Worm (Caenorhabditis elegans) whole organism, L1 larva: ENCODE measurements around the gene C01B10.6.

Experiments used
- C16A3.4 ChIP-seq: fragments of 150-350 bp; optimal IDR thresholded peaks from 2 replicates; lab custom pipeline; 2014; ENCODE audit warnings: missing biosample characterization, missing genetic modification characterization
- ama-1 ChIP-seq: fragments of 150-350 bp; optimal IDR thresholded peaks from 2 replicates; lab custom pipeline; 2014
- egl-27 ChIP-seq, 2 experiments: fragments of 150-350 bp in 1 of 2; sonication (generic microtip); optimal IDR thresholded peaks; 3 replicates each; lab custom pipeline; 2017 to 2018; ENCODE audit warnings: missing biosample characterization in 2 of 2, missing genetic modification characterization in 2 of 2, missing genetic modification reagents in 2 of 2
- elt-3 ChIP-seq, 6 experiments: fragments of 150-350 bp in 1 of 6; sonication (generic microtip); optimal IDR thresholded peaks; 2 replicates each; lab custom pipeline; 2017 to 2018; ENCODE audit warnings: missing biosample characterization in 6 of 6, missing genetic modification characterization in 6 of 6, inconsistent platforms in 1 of 6
- fos-1 ChIP-seq: fragments of 150-350 bp; optimal IDR thresholded peaks from 2 replicates; lab custom pipeline; 2014; ENCODE audit warnings: missing biosample characterization, missing genetic modification characterization
- lin-13 ChIP-seq: fragments of 150-350 bp; optimal IDR thresholded peaks from 2 replicates; lab custom pipeline; 2014; ENCODE audit warnings: missing biosample characterization, missing genetic modification reagents, missing genetic modification characterization
- lin-15B ChIP-seq: fragments of 150-350 bp; sonication (generic microtip); optimal IDR thresholded peaks from 3 replicates; lab custom pipeline; 2014; ENCODE audit warnings: missing biosample characterization, missing genetic modification characterization
- nhr-11 ChIP-seq: fragments of 150-350 bp; optimal IDR thresholded peaks from 2 replicates; lab custom pipeline; 2014; ENCODE audit warnings: missing biosample characterization, missing genetic modification characterization
- nhr-12 ChIP-seq: sonication (generic microtip); optimal IDR thresholded peaks from 2 replicates; lab custom pipeline; 2017; ENCODE audit warnings: missing biosample characterization, missing genetic modification characterization
- nhr-28 ChIP-seq: fragments of 150-350 bp; optimal IDR thresholded peaks from 2 replicates; lab custom pipeline; 2014; ENCODE audit warnings: missing biosample characterization, missing genetic modification characterization
- nhr-77 ChIP-seq: fragments of 150-350 bp; optimal IDR thresholded peaks from 2 replicates; lab custom pipeline; 2014; ENCODE audit warnings: missing biosample characterization, missing genetic modification characterization
- sptf-1 ChIP-seq: fragments of 150-350 bp; optimal IDR thresholded peaks from 2 replicates; lab custom pipeline; 2014; ENCODE audit warnings: missing biosample characterization, missing genetic modification characterization
- swsn-7 ChIP-seq: sonication (generic microtip); optimal IDR thresholded peaks from 2 replicates; lab custom pipeline; 2016; ENCODE audit warnings: missing genetic modification characterization, missing compliant biosample characterization
- zag-1 ChIP-seq: fragments of 150-350 bp; optimal IDR thresholded peaks from 2 replicates; lab custom pipeline; 2014; ENCODE audit warnings: missing biosample characterization, missing genetic modification characterization

DNA sequence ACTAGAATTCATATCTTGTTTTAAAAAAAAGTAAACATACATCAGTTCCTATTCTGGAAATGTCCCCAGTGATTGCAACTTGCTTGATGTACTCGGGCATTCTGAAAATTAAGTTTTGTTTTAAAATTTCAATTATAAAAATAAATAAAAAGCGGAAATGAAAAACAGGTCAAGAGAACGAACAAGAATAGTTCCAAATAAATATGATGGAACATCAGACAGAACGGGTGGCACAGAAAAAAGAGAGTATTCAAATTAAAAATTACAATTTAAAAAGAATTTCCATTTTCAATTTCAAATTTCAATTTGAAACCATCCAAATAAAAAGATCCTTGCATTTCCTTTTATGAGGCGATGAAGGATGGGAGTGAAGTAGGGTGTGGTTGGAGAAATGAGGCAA, 18.7 kb upstream of the C01B10.6 start, which contains the start of gene C01B10.3:
- TF ChIP-seq nhr-11 (tag; lab: Kevin White, UChicago): no peak
- no peak for TF ChIP-seq elt-3 (tag; optimal IDR thresholded peaks at IDR 0.05; lab: Kevin White, UChicago)
- no peak for TF ChIP-seq lin-15B (tag; lab: Kevin White, UChicago)
- no peak for TF ChIP-seq C16A3.4 (tag; lab: Kevin White, UChicago)
- TF ChIP-seq nhr-28 (tag; lab: Kevin White, UChicago): no peak
- TF ChIP-seq fos-1 (tag; lab: Kevin White, UChicago): no peak
- no peak for TF ChIP-seq nhr-12 (tag; lab: Kevin White, UChicago)
- TF ChIP-seq swsn-7: no peak
- TF ChIP-seq lin-13 (GFP tag; lab: Kevin White, UChicago): no peak
- no peak for TF ChIP-seq nhr-77 (tag; lab: Kevin White, UChicago)
- TF ChIP-seq egl-27 (tag; optimal IDR thresholded peaks at IDR 0.05; lab: Kevin White, UChicago): no peak
- no peak for TF ChIP-seq ama-1
- no peak for TF ChIP-seq sptf-1 (tag; lab: Kevin White, UChicago)
- TF ChIP-seq zag-1 (tag; lab: Kevin White, UChicago): no peak
